Worm (Caenorhabditis elegans): Measurements from ENCODE around the gene attf-3.
"Not testable (repeated sequence)": the region's sequence is repeated elsewhere in the genome, so short reads cannot be mapped to it uniquely, and the experiment has no call there.

DNA sequence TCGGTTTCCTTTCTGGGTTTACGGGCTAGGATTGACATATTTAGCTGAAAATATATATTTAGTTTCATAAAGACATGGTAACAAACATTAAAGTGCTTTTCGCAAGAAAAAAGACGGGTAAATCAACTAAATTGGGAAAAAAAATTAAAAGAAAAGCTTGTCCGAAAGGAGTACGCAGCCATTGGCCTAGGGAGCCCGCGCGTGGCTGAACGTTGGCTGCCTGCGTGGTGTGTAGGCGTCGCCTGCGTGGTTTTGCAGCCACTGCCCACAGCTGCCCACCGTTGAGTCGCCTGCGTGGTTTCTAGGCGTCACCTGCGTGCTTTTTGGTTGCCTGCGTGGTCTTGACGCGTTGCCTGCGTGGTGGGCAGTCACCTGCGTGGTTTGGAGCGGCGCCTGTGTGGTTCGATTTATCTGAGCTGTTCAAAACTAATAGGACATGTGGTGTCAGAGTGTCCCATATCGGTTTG lies 35.8 kb upstream of the attf-3 start, which contains the start of gene C29F9.12:
- not testable (repeated sequence) for TF ChIP-seq fkh-10 (GFP tag; optimal IDR thresholded peaks at IDR 0.05); ceh-6 (GFP tag; optimal IDR thresholded peaks at IDR 0.05); madf-2 (tag; optimal IDR thresholded peaks at IDR 0.05); gmeb-2 (tag; optimal IDR thresholded peaks at IDR 0.05); unc-3 (GFP tag; conservative IDR thresholded peaks at IDR 0.05); unc-3 (tag; optimal IDR thresholded peaks at IDR 0.05); nhr-11 (tag; optimal IDR thresholded peaks at IDR 0.05); pha-4 (tag; optimal IDR thresholded peaks at IDR 0.05); pat-9 (tag; optimal IDR thresholded peaks at IDR 0.05); unc-55 (GFP tag; optimal IDR thresholded peaks at IDR 0.05); nfya-1 (tag; optimal IDR thresholded peaks at IDR 0.05); pqm-1 (tag; optimal IDR thresholded peaks at IDR 0.05); tbx-2 (tag; optimal IDR thresholded peaks at IDR 0.05)

Data from whole organism, late embryonic.